Worm (Caenorhabditis elegans): ENCODE data around the gene Y43F8B.14.

DNA sequence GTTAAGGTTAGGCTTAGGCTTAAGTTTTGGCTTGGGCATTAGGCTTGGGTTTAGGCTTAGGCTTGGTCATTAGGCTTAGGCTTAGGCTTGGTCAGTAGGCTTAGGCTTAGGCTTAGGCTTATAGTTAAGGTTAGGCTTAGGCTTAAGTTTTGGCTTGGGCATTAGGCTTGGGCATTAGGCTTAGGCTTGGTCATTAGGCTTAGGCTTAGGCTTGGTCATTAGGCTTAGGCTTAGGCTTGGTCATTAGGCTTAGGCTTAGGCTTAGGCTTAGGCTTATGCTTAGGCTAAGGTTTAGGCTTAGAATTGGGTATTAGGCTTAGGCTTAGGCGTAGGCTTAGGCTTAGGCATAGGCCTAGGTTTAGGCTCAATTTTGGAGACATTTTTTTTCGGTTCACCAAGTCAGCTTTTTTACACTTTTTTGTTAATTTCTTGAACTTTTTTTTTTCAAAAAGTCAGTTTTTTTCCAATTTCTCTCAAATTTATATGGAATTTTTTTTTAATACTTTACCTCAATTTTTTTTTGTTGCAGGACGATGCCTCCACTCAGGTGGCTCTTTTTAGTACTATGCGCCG, 46.9 kb upstream of the Y43F8B.14 start, which contains the start of gene Y43F8B.3:
- TF ChIP-seq ets-7 (tag; optimal IDR thresholded peaks at IDR 0.05) = no peak
- TF ChIP-seq tra-4 (tag; optimal IDR thresholded peaks at IDR 0.05) = no peak

Measured in whole organism, early embryonic.